Worm (Caenorhabditis elegans): ENCODE measurements around the gene dhs-11.

Gene dhs-11

ce11 chrIII:10634034-10634433 lies 8.6 kb downstream of the dhs-11 start (continued):
- TF ChIP-seq T07F8.4 (tag; optimal IDR thresholded peaks at IDR 0.05) (no peak), K11D2.4 (GFP tag; IDR thresholded peaks at IDR 0.05) (0 out of 2 replicates have a peak, but pooled peaks have one; percentile 47), dpff-1 (tag; optimal IDR thresholded peaks at IDR 0.05) (no peak), him-1 (tag; optimal IDR thresholded peaks at IDR 0.05) (no peak), F55B11.4 (tag; optimal IDR thresholded peaks at IDR 0.05; ENCODE audit: borderline replicate concordance, insufficient read depth) (no peak), hmg-1.2 (GFP tag; IDR thresholded peaks at IDR 0.05) (peak; percentile 92), ceh-58 (GFP tag; IDR thresholded peaks at IDR 0.05) (no peak), hrde-1 (tag; optimal IDR thresholded peaks at IDR 0.05; ENCODE audit: borderline replicate concordance) (no peak), nhr-120 (GFP tag; IDR thresholded peaks at IDR 0.05) (no peak), ztf-22 (GFP tag; optimal IDR thresholded peaks at IDR 0.05) (peak; percentile 17), snpc-3.4 (tag; optimal IDR thresholded peaks at IDR 0.05) (no peak), nhr-90 (tag; optimal IDR thresholded peaks at IDR 0.05) (peak; percentile 9), ceh-40 (GFP tag; IDR thresholded peaks at IDR 0.05) (no peak), akir-1 (GFP tag; optimal IDR thresholded peaks at IDR 0.05) (no peak), ztf-6 (GFP tag; IDR thresholded peaks at IDR 0.05) (no peak), madf-3 (GFP tag; IDR thresholded peaks at IDR 0.05) (0 out of 2 replicates have a peak, but pooled peaks have one; percentile 20), cebp-2 (GFP tag; IDR thresholded peaks at IDR 0.05) (no peak), efl-1 (GFP tag; optimal IDR thresholded peaks at IDR 0.05) (no peak), lir-1 (GFP tag; conservative IDR thresholded peaks at IDR 0.05) (no peak), F57C9.4 (tag; optimal IDR thresholded peaks at IDR 0.05) (peak; percentile 16), rcor-1 (GFP tag; IDR thresholded peaks at IDR 0.05) (no peak), hsf-1 (GFP tag; IDR thresholded peaks at IDR 0.05) (no peak), ccch-3 (GFP tag; optimal IDR thresholded peaks at IDR 0.05) (no peak), B0261.1 (tag; optimal IDR thresholded peaks at IDR 0.05) (no peak), bed-2 (GFP tag; IDR thresholded peaks at IDR 0.05) (peak; percentile 63; the same call in 1 of the 2 replicates), egl-44 (GFP tag; IDR thresholded peaks at IDR 0.05) (no peak), aptf-2 (GFP tag; conservative IDR thresholded peaks at IDR 0.05) (no peak), tbx-9 (tag; optimal IDR thresholded peaks at IDR 0.05; ENCODE audit: borderline replicate concordance) (no peak), ama-1 (optimal IDR thresholded peaks at IDR 0.05) (no peak), ama-1 (GFP tag; optimal IDR thresholded peaks at IDR 0.05) (no peak), C17E4.6 (GFP tag; IDR thresholded peaks at IDR 0.05) (no peak), Y67H2A.10 (GFP tag; conservative IDR thresholded peaks at IDR 0.05) (no peak), hmg-20 (GFP tag; IDR thresholded peaks at IDR 0.05) (no peak), T26A5.8 (tag; optimal IDR thresholded peaks at IDR 0.05) (no peak), ZK185.1 (tag; optimal IDR thresholded peaks at IDR 0.05; ENCODE audit: poor library complexity, severe bottlenecking) (no peak), ztf-25 (GFP tag; IDR thresholded peaks at IDR 0.05) (no peak), mxl-1 (tag; optimal IDR thresholded peaks at IDR 0.05) (no peak), dox-1 (GFP tag; IDR thresholded peaks at IDR 0.05) (peak; percentile 76), nfya-1 (tag; optimal IDR thresholded peaks at IDR 0.05; ENCODE audit: borderline replicate concordance, insufficient read depth) (no peak), unc-62 (GFP tag; optimal IDR thresholded peaks at IDR 0.05) (no peak), attf-6 (GFP tag; IDR thresholded peaks at IDR 0.05) (no peak), ceh-27 (GFP tag; optimal IDR thresholded peaks at IDR 0.05) (peak; percentile 78), F57A8.1 (GFP tag; optimal IDR thresholded peaks at IDR 0.05) (no peak), lin-54 (GFP tag; optimal IDR thresholded peaks at IDR 0.05) (peak; percentile 32), lin-26 (GFP tag; IDR thresholded peaks at IDR 0.05) (0 out of 2 replicates have a peak, but pooled peaks have one; percentile 31), B0336.3 (GFP tag; IDR thresholded peaks at IDR 0.05) (peak; percentile 69; the same call in 1 of the 2 replicates), F49E8.2 (tag; optimal IDR thresholded peaks at IDR 0.05; ENCODE audit: insufficient read depth) (no peak), let-526 (GFP tag; IDR thresholded peaks at IDR 0.05) (no peak), ceh-79 (tag; optimal IDR thresholded peaks at IDR 0.05) (no peak), fkh-3 (tag; optimal IDR thresholded peaks at IDR 0.05) (no peak)
